Worm (Caenorhabditis elegans) whole organism, midembryonic: ENCODE results near the gene Y55F3C.9.

Experiments used
- flt-1 ChIP-seq: fragments of 200-800 bp; sonication (Bioruptor generic); IDR thresholded peaks from 2 replicates; pipeline ENCODE4 v1.3.6; 2022; ENCODE audit warnings: missing genetic modification characterization, missing compliant biosample characterization
- tab-1 ChIP-seq: fragments of 200-800 bp; sonication (Bioruptor generic); IDR thresholded peaks from 2 replicates; pipeline ENCODE4 v1.3.6; 2022; ENCODE audit warnings: missing genetic modification characterization, missing compliant biosample characterization

DNA sequence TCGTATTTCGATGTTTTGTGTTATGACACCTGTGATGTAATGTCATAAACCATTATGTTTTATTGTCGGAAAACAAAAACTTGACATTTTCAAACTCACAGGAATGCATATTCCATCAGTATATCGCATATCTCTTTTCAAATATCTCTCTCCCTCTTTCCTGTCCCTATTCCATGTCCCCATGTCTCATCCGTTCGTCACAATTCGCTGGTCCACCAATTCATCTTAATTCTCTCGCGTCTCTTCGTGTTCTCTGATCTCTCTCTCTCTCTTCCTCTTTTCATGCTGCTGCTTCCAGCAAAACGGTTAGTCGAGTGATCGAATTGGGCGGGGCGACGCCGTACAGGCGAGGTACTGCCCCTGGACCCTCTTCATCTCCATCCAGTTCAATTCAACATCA, 13.8 kb upstream of the Y55F3C.9 start:
- TF ChIP-seq flt-1 = no peak
- TF ChIP-seq tab-1 (GFP tag; lab: Robert Waterston, UW) = no peak
